Worm (Caenorhabditis elegans) whole organism, mixed stage, embryonic: Measurements from ENCODE around the gene R02F2.4.

Experiments used
- bed-3 ChIP-seq: fragments of 200-800 bp; sonication (Bioruptor generic); optimal IDR thresholded peaks from 3 replicates; lab custom pipeline; 2018; ENCODE audit warnings: mild to moderate bottlenecking, missing genetic modification characterization, moderate library complexity, missing compliant biosample characterization
- blmp-1 ChIP-seq: fragments of 150-350 bp; optimal IDR thresholded peaks from 2 replicates; lab custom pipeline; 2014; ENCODE audit warnings: missing biosample characterization, missing genetic modification characterization
- ceh-39 ChIP-seq: fragments of 150-350 bp; optimal IDR thresholded peaks from 2 replicates; lab custom pipeline; 2014; ENCODE audit warnings: missing biosample characterization, missing genetic modification characterization
- ceh-43 ChIP-seq: fragments of 200-800 bp; sonication (Bioruptor generic); optimal IDR thresholded peaks from 2 replicates; lab custom pipeline; 2018; ENCODE audit warnings: mild to moderate bottlenecking, missing genetic modification characterization, moderate library complexity, missing compliant biosample characterization
- ceh-83 ChIP-seq: fragments of 200-800 bp; sonication (Bioruptor generic); optimal IDR thresholded peaks from 2 replicates; lab custom pipeline; 2018; ENCODE audit warnings: mild to moderate bottlenecking, missing genetic modification characterization, missing compliant biosample characterization
- ces-1 ChIP-seq: fragments of 150-350 bp; optimal IDR thresholded peaks from 2 replicates; lab custom pipeline; 2014; ENCODE audit warnings: missing biosample characterization, missing genetic modification reagents, missing genetic modification characterization
- cnd-1 ChIP-seq: fragments of 200-800 bp; sonication (Bioruptor generic); optimal IDR thresholded peaks from 2 replicates; lab custom pipeline; 2018; ENCODE audit warnings: mild to moderate bottlenecking, missing genetic modification characterization, missing compliant biosample characterization
- drap-1 ChIP-seq: fragments of 200-800 bp; sonication (Bioruptor generic); optimal IDR thresholded peaks from 3 replicates; lab custom pipeline; 2018; ENCODE audit warnings: mild to moderate bottlenecking, missing genetic modification characterization, missing compliant biosample characterization
- elt-1 ChIP-seq: sonication (generic microtip); optimal IDR thresholded peaks from 2 replicates; lab custom pipeline; 2017; ENCODE audit warnings: missing genetic modification characterization, mild to moderate bottlenecking, missing compliant biosample characterization, antibody characterized with exemption, moderate library complexity, borderline replicate concordance; ENCODE audit not compliant: insufficient read depth
- elt-3 ChIP-seq: fragments of 150-350 bp; optimal IDR thresholded peaks from 2 replicates; lab custom pipeline; 2014; ENCODE audit warnings: missing biosample characterization, missing genetic modification characterization
- flh-1 ChIP-seq: fragments of 200-800 bp; sonication (Bioruptor generic); optimal IDR thresholded peaks from 2 replicates; lab custom pipeline; 2018; ENCODE audit warnings: mild to moderate bottlenecking, missing genetic modification characterization, moderate library complexity, missing compliant biosample characterization
- ham-2 ChIP-seq: fragments of 200-800 bp; sonication (Bioruptor generic); optimal IDR thresholded peaks from 2 replicates; lab custom pipeline; 2018; ENCODE audit warnings: mild to moderate bottlenecking, missing genetic modification characterization, missing compliant biosample characterization
- hlh-1 ChIP-seq: fragments of 150-350 bp; optimal IDR thresholded peaks from 2 replicates; lab custom pipeline; 2014; ENCODE audit warnings: missing biosample characterization, missing genetic modification reagents, missing genetic modification characterization
- lin-13 ChIP-seq: fragments of 150-350 bp; optimal IDR thresholded peaks from 2 replicates; lab custom pipeline; 2014; ENCODE audit warnings: missing biosample characterization, missing genetic modification characterization
- lin-32 ChIP-seq: fragments of 200-800 bp; sonication (Bioruptor generic); optimal IDR thresholded peaks from 2 replicates; lab custom pipeline; 2018; ENCODE audit warnings: mild to moderate bottlenecking, missing genetic modification characterization, missing compliant biosample characterization
- lsy-2 ChIP-seq: fragments of 150-350 bp; optimal IDR thresholded peaks from 2 replicates; lab custom pipeline; 2014; ENCODE audit warnings: missing biosample characterization, missing genetic modification characterization
- mab-5 ChIP-seq: fragments of 150-350 bp; optimal IDR thresholded peaks from 2 replicates; lab custom pipeline; 2014; ENCODE audit warnings: missing biosample characterization, missing genetic modification characterization
- mep-1 ChIP-seq: fragments of 150-350 bp; optimal IDR thresholded peaks from 2 replicates; lab custom pipeline; 2017; ENCODE audit warnings: missing biosample characterization, missing genetic modification reagents, missing genetic modification characterization, inconsistent platforms
- nhr-12 ChIP-seq: fragments of 150-350 bp; optimal IDR thresholded peaks from 2 replicates; lab custom pipeline; 2014; ENCODE audit warnings: missing biosample characterization, missing genetic modification characterization
- nhr-2 ChIP-seq: fragments of 150-350 bp; optimal IDR thresholded peaks from 2 replicates; lab custom pipeline; 2014; ENCODE audit warnings: missing biosample characterization, missing genetic modification characterization
- nhr-237 ChIP-seq: fragments of 150-350 bp; optimal IDR thresholded peaks from 2 replicates; lab custom pipeline; 2014; ENCODE audit warnings: missing biosample characterization, missing genetic modification characterization
- nhr-28 ChIP-seq: fragments of 150-350 bp; optimal IDR thresholded peaks from 2 replicates; lab custom pipeline; 2014; ENCODE audit warnings: missing biosample characterization, missing genetic modification characterization
- nhr-76 ChIP-seq: sonication (generic microtip); optimal IDR thresholded peaks from 2 replicates; lab custom pipeline; 2017; ENCODE audit warnings: missing biosample characterization, missing genetic modification characterization
- pha-4 ChIP-seq: fragments of 150-350 bp; optimal IDR thresholded peaks from 2 replicates; lab custom pipeline; 2018; ENCODE audit warnings: missing biosample characterization, missing genetic modification reagents, missing genetic modification characterization
- sem-2 ChIP-seq: fragments of 200-800 bp; sonication (Bioruptor generic); optimal IDR thresholded peaks from 2 replicates; lab custom pipeline; 2018; ENCODE audit warnings: mild to moderate bottlenecking, missing genetic modification characterization, missing compliant biosample characterization
- snpc-4 ChIP-seq: fragments of 150-350 bp; optimal IDR thresholded peaks from 2 replicates; lab custom pipeline; 2014; ENCODE audit warnings: missing biosample characterization, missing genetic modification characterization
- tbx-8 ChIP-seq: fragments of 200-800 bp; sonication (Bioruptor generic); optimal IDR thresholded peaks from 2 replicates; lab custom pipeline; 2018; ENCODE audit warnings: mild to moderate bottlenecking, missing genetic modification characterization, moderate library complexity, missing compliant biosample characterization
- unc-120 ChIP-seq: sonication (generic microtip); optimal IDR thresholded peaks from 2 replicates; lab custom pipeline; 2017; ENCODE audit warnings: missing genetic modification characterization, missing compliant biosample characterization; ENCODE audit not compliant: poor library complexity, severe bottlenecking
- unc-62 ChIP-seq: fragments of 150-350 bp; optimal IDR thresholded peaks from 2 replicates; lab custom pipeline; 2014; ENCODE audit warnings: missing biosample characterization, missing genetic modification reagents, missing genetic modification characterization
- ztf-11 ChIP-seq: fragments of 150-350 bp; optimal IDR thresholded peaks from 2 replicates; lab custom pipeline; 2014; ENCODE audit warnings: missing biosample characterization, missing genetic modification characterization

Gene R02F2.4

DNA sequence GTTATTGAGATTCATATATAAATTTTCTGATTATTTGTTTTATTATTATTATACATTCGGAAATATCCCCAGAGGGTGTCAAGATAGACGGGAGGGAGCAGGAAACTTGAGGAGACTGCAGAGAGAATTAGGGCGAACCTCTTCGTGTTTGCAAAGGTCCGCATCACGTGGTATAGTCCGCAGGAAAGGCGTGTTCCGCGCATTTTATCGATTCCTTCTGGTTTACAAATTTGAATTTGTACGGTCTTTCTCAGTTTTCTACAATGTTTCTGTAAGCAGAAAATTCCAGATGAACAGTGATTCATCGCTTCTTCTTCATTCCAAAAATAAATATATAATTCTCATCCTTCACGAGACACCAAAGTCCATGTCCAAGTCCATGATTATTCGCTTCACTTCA, 15.9 kb downstream of the R02F2.4 start:
- peak; percentile 58 for TF ChIP-seq ceh-39 (tag; lab: Kevin White, UChicago)
- peak; percentile 12 for TF ChIP-seq ces-1 (GFP tag; lab: Kevin White, UChicago)
- no peak for TF ChIP-seq ceh-43 (GFP tag; lab: Kevin White, UChicago)
- TF ChIP-seq lin-32 (GFP tag; lab: Kevin White, UChicago) = no peak
- TF ChIP-seq blmp-1 = no peak
- TF ChIP-seq ceh-83 (GFP tag; lab: Kevin White, UChicago) = no peak

DNA sequence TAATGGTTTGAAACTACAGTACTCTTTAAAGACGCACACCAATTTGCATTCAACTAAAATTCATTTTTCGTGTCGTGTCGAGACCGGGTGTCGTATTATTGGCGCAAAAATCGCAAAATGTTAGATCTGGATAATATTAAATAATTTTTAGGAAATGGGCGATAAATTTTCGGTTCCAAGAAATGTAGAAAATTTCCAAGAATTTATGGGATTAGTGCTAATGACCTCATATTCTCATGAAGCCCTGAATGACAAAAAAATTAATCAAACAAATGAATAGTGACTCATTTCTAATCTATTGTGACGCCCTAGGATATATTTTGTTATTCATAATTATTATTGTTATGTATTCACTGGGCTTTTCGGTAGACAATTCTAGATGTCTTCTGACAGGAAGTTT, 16.6 kb downstream of the R02F2.4 start:
- TF ChIP-seq nhr-2 (no peak), snpc-4 (no peak), drap-1 (GFP tag; lab: Kevin White, UChicago) (no peak), blmp-1 (no peak), hlh-1 (tag; lab: Kevin White, UChicago) (no peak), flh-1 (no peak)

ce11 chrIII:5501358-5502287, 17.5 kb downstream of the R02F2.4 start, which contains the start of gene R02F2.1:
Gene R02F2.1 (plus strand): TSS chrIII:5501885.
- TF ChIP-seq nhr-2 (peak; percentile 39), cnd-1 (tag; lab: Kevin White, UChicago) (peak; percentile 87), ces-1 (GFP tag; lab: Kevin White, UChicago) (peak; percentile 84), nhr-76 (no peak), lin-32 (GFP tag; lab: Kevin White, UChicago) (peak; percentile 71)

DNA sequence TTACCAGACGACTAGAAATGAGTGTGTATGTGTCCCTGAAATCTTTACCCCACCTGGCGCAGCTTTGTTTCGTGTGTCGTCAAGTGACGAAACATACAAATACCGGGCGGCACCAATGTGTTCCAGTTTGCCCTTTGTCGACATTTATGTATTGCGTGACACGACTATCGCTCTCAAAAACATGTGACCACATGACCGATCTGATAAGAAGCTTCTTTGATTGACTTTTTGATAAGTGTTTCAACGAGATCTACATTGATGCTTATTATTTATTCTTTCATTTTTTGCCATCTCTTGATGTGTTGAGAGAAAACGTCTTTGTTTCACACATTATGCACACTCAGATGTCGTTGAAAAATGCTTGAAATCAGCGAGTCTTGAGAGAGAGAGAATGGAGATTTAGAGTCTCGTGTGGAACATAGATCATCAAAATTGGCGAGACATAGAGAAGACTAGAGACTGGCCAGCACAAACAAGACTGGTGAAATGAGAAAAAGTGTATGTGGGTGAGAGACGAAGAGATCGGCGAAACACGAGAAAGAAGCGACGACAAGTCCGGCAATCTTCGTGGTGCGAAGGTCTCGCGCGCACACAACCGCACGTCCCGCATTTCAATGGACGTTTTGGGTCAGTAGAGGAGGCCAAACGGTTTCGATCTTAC, 19.0 kb downstream of the R02F2.4 start:
- TF ChIP-seq nhr-28 (tag; lab: Kevin White, UChicago) (no peak), elt-1 (tag; lab: Kevin White, UChicago) (peak; percentile 86), nhr-237 (tag; lab: Kevin White, UChicago) (peak; percentile 5), bed-3 (GFP tag; lab: Kevin White, UChicago) (no peak), unc-62 (peak; percentile 70), unc-120 (tag; lab: Kevin White, UChicago) (peak; percentile 64), nhr-76 (no peak), ceh-83 (GFP tag; lab: Kevin White, UChicago) (no peak), hlh-1 (tag; lab: Kevin White, UChicago) (peak; percentile 53), mab-5 (tag; lab: Kevin White, UChicago) (no peak), ham-2 (peak; percentile 22), mep-1 (peak; percentile 62), ces-1 (GFP tag; lab: Kevin White, UChicago) (peak; percentile 74)

DNA sequence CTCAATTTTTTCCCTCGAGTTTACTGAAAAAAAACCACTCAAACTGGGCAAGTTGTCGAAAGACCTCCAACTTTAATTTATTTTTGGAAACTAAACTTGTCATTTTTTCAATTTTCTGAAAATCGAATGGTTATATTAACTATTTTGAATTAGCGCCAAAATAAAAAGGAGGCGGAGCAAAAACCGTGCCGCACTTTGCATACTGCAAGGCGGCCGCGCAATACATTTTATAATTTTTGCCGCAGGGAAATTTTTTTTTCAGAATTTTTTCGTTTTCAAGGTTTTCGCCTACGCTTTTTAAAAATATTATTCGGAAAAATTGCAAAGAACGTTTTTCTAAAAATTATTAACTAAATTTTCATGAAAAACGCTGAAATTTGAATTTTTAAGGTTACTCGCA, 19.6 kb downstream of the R02F2.4 start:
- no peak for TF ChIP-seq ceh-43 (GFP tag; lab: Kevin White, UChicago)
- no peak for TF ChIP-seq nhr-2
- TF ChIP-seq unc-62 = no peak
- TF ChIP-seq nhr-28 (tag; lab: Kevin White, UChicago) = no peak
- no peak for TF ChIP-seq mep-1
- no peak for TF ChIP-seq ztf-11 (tag; lab: Kevin White, UChicago)
- TF ChIP-seq lin-32 (GFP tag; lab: Kevin White, UChicago) = no peak
- TF ChIP-seq lin-13 (tag; lab: Kevin White, UChicago) = no peak
- no peak for TF ChIP-seq snpc-4
- no peak for TF ChIP-seq drap-1 (GFP tag; lab: Kevin White, UChicago)
- no peak for TF ChIP-seq hlh-1 (tag; lab: Kevin White, UChicago)
- TF ChIP-seq nhr-237 (tag; lab: Kevin White, UChicago) = no peak
- no peak for TF ChIP-seq nhr-12
- no peak for TF ChIP-seq mab-5 (tag; lab: Kevin White, UChicago)

DNA sequence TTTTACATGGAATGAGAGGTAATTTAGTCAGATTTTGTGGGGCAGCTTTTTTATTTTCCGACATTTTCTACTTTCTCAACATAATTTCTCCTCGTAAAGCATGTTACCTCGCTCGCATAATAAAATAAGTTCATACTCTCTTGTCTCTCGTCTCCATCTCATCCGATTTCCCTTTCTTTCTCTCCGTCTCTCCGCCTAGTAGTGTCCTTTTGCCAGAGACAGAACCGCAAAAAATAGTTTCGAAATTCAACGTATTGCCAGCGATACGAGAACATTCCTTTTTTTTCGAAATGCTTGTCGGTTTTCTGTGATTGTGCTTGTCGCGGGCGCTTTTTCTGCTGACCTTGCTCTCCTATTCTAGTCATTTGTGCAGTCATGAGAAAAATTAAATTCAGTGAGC, 20.1 kb downstream of the R02F2.4 start:
- TF ChIP-seq sem-2 (GFP tag; lab: Kevin White, UChicago) (no peak), nhr-76 (no peak), ceh-43 (GFP tag; lab: Kevin White, UChicago) (no peak), tbx-8 (GFP tag; lab: Kevin White, UChicago) (no peak), snpc-4 (no peak), ces-1 (GFP tag; lab: Kevin White, UChicago) (peak; percentile 86), blmp-1 (no peak), unc-62 (peak; percentile 2), ceh-83 (GFP tag; lab: Kevin White, UChicago) (no peak), lin-13 (tag; lab: Kevin White, UChicago) (no peak), ceh-39 (tag; lab: Kevin White, UChicago) (no peak), unc-120 (tag; lab: Kevin White, UChicago) (peak; percentile 23), elt-3 (peak; percentile 26), pha-4 (no peak), bed-3 (GFP tag; lab: Kevin White, UChicago) (no peak), lsy-2 (tag; lab: Kevin White, UChicago) (no peak)
- TF ChIP-seq, all 35 proteins: peak for 4
